Worm (Caenorhabditis elegans): ENCODE data around the gene F26H11.4.
A peak's percentile ranks its signal among the peaks of the same experiment; 100 is the strongest.

DNA sequence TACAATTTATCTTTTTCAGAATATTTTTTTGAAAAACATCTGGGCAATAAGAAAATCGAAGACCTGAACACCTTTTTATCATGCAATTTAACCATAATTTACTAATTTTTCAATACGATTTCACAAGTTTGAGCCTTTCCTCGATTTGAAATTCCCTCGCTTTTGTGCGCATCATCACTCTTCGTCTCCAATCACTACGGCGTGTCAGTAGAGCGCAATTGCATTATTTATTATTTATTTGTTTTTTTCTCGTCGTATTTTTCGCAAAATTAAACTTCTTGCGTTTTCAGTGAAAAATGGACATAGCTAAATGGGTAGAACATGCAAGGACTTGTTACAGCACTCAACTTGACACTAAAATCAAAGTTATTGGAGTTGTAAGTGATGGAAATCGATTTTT, 32.7 kb downstream of the F26H11.4 start, which contains the start of gene smg-8:
- TF ChIP-seq elt-3 (tag; optimal IDR thresholded peaks at IDR 0.05) (no peak), unc-62 (GFP tag; optimal IDR thresholded peaks at IDR 0.05) (no peak), lsy-2 (tag; optimal IDR thresholded peaks at IDR 0.05) (peak; percentile 81), M03D4.4 (tag; optimal IDR thresholded peaks at IDR 0.05) (no peak), nhr-28 (tag; optimal IDR thresholded peaks at IDR 0.05) (no peak)

Data from whole organism, mixed stage, embryonic.